Fruit fly (Drosophila melanogaster) whole organism, embryonic: ENCODE measurements around the gene Cyt-c-d.
A peak's percentile ranks its signal among the peaks of the same experiment; 100 is the strongest.

Experiments
- Bgb ChIP-seq: fragments of 200-800 bp; sonication (Bioruptor generic); IDR thresholded peaks from 2 replicates; pipeline ENCODE4 v1.3.6; 2022; ENCODE audit warnings: missing biosample characterization, missing genetic modification characterization; ENCODE audit not compliant: partially characterized antibody
- Blimp-1 ChIP-seq: fragments of 200-800 bp; sonication (Bioruptor generic); optimal IDR thresholded peaks from 3 replicates; lab custom pipeline; 2018; ENCODE audit warnings: missing biosample characterization, missing genetic modification characterization, mild to moderate bottlenecking, moderate library complexity, missing genetic modification reagents
- CG10462 ChIP-seq: fragments of 200-800 bp; sonication (Bioruptor generic); optimal IDR thresholded peaks from 2 replicates; lab custom pipeline; 2016; ENCODE audit warnings: missing biosample characterization, missing genetic modification characterization
- CG10543 ChIP-seq: fragments of 200-800 bp; sonication (Bioruptor generic); optimal IDR thresholded peaks from 3 replicates; lab custom pipeline; 2017; ENCODE audit warnings: missing biosample characterization, mild to moderate bottlenecking, missing genetic modification characterization, moderate library complexity
- CG12219 ChIP-seq: fragments of 200-800 bp; sonication (Bioruptor generic); optimal IDR thresholded peaks from 3 replicates; lab custom pipeline; 2018; ENCODE audit warnings: missing biosample characterization, mild to moderate bottlenecking, missing genetic modification characterization
- CG12769 ChIP-seq: fragments of 200-800 bp; sonication (Bioruptor generic); optimal IDR thresholded peaks from 2 replicates; lab custom pipeline; 2019; ENCODE audit warnings: missing biosample characterization, mild to moderate bottlenecking, missing genetic modification characterization, moderate library complexity
- CG16779 ChIP-seq: fragments of 200-800 bp; sonication (Bioruptor generic); IDR thresholded peaks from 2 replicates; pipeline ENCODE4 v1.3.6; 2022; ENCODE audit warnings: missing biosample characterization, missing genetic modification characterization
- CG17361 ChIP-seq: fragments of 200-800 bp; sonication (Bioruptor generic); IDR thresholded peaks from 3 replicates; pipeline ENCODE4 v1.3.6; 2022; ENCODE audit warnings: missing biosample characterization, missing genetic modification characterization
- CG18619 ChIP-seq: fragments of 200-800 bp; sonication (Bioruptor generic); optimal IDR thresholded peaks from 3 replicates; lab custom pipeline; 2017; ENCODE audit warnings: missing biosample characterization, mild to moderate bottlenecking, missing genetic modification characterization
- CG18764 ChIP-seq: fragments of 200-800 bp; sonication (Bioruptor generic); optimal IDR thresholded peaks from 3 replicates; lab custom pipeline; 2016; ENCODE audit warnings: missing biosample characterization, missing genetic modification characterization
- CG2199 ChIP-seq: fragments of 200-800 bp; sonication (Bioruptor generic); IDR thresholded peaks from 3 replicates; pipeline ENCODE4 v1.3.6; 2022; ENCODE audit warnings: missing biosample characterization, missing genetic modification characterization
- CG32767 ChIP-seq: fragments of 200-800 bp; sonication (Bioruptor generic); IDR thresholded peaks from 2 replicates; pipeline ENCODE4 v1.3.6; 2022; ENCODE audit warnings: missing biosample characterization, missing genetic modification characterization
- CG7271 ChIP-seq: fragments of 200-800 bp; sonication (Bioruptor generic); optimal IDR thresholded peaks from 2 replicates; lab custom pipeline; 2018; ENCODE audit warnings: missing biosample characterization, mild to moderate bottlenecking, missing genetic modification characterization, moderate library complexity
- CG7987 ChIP-seq: fragments of 200-800 bp; sonication (Bioruptor generic); optimal IDR thresholded peaks from 2 replicates; lab custom pipeline; 2018; ENCODE audit warnings: missing biosample characterization, mild to moderate bottlenecking, missing genetic modification characterization, moderate library complexity
- Camta ChIP-seq: fragments of 200-800 bp; sonication (Bioruptor generic); optimal IDR thresholded peaks from 2 replicates; lab custom pipeline; 2016; ENCODE audit warnings: missing biosample characterization, missing genetic modification characterization
- D ChIP-seq, 2 experiments: fragments of 200-800 bp in 1 of 2; fragments of >200 bp in 1 of 2; sonication (Bioruptor generic) in 1 of 2; optimal IDR thresholded peaks; 2 replicates in 1 of 2; 3 replicates in 1 of 2; lab custom pipeline; 2017; ENCODE audit warnings: mild to moderate bottlenecking in 1 of 2, missing biosample characterization in 1 of 2, missing genetic modification characterization in 1 of 2, missing genetic modification reagents in 1 of 2
- Drgx ChIP-seq: fragments of 200-800 bp; sonication (Bioruptor generic); IDR thresholded peaks from 2 replicates; pipeline ENCODE4 v1.3.6; 2022; ENCODE audit warnings: missing biosample characterization, missing genetic modification characterization
- HLH3B ChIP-seq: fragments of 200-800 bp; sonication (Bioruptor generic); IDR thresholded peaks from 2 replicates; pipeline ENCODE4 v1.3.6; 2022; ENCODE audit warnings: missing biosample characterization, missing genetic modification characterization
- Med ChIP-seq: fragments of 200-800 bp; sonication (Bioruptor generic); peaks from one replicate; lab custom pipeline; 2016; ENCODE audit warnings: missing biosample characterization, missing genetic modification characterization, mild to moderate bottlenecking, inconsistent platforms, moderate library complexity
- Pdp1 ChIP-seq, 2 experiments: fragments of 200-800 bp; sonication (Bioruptor generic); optimal IDR thresholded peaks; 3 replicates each; lab custom pipeline; 2016; ENCODE audit warnings: missing biosample characterization in 2 of 2, missing genetic modification characterization in 2 of 2, mild to moderate bottlenecking in 1 of 2, moderate library complexity in 1 of 2
- Usf ChIP-seq: fragments of 200-800 bp; sonication (Bioruptor generic); optimal IDR thresholded peaks from 2 replicates; lab custom pipeline; 2017; ENCODE audit warnings: missing genotype, missing biosample characterization, missing genetic modification characterization
- Xrp1 ChIP-seq: fragments of 200-800 bp; sonication (Bioruptor generic); IDR thresholded peaks from 2 replicates; pipeline ENCODE4 v1.3.6; 2022; ENCODE audit warnings: missing biosample characterization, missing genetic modification characterization
- al ChIP-seq: fragments of 200-800 bp; sonication (Bioruptor generic); IDR thresholded peaks from 2 replicates; pipeline ENCODE4 v1.3.6; 2022; ENCODE audit warnings: missing biosample characterization, missing genetic modification characterization
- bbx ChIP-seq: fragments of 200-800 bp; sonication (Bioruptor generic); IDR thresholded peaks from 2 replicates; pipeline ENCODE4 v1.3.6; 2022; ENCODE audit warnings: missing biosample characterization, missing genetic modification characterization; ENCODE audit not compliant: partially characterized antibody
- cg ChIP-seq: fragments of 200-800 bp; sonication (Bioruptor generic); optimal IDR thresholded peaks from 3 replicates; lab custom pipeline; 2019; ENCODE audit warnings: missing biosample characterization, mild to moderate bottlenecking, missing genetic modification characterization, moderate library complexity
- chinmo ChIP-seq: fragments of 200-800 bp; sonication (Bioruptor generic); IDR thresholded peaks from 4 replicates; pipeline ENCODE4 v1.3.6; 2022; ENCODE audit warnings: missing biosample characterization, missing genetic modification characterization; ENCODE audit not compliant: partially characterized antibody
- chm ChIP-seq: fragments of 200-800 bp; sonication (Bioruptor generic); IDR thresholded peaks from 2 replicates; pipeline ENCODE4 v1.3.6; 2022; ENCODE audit warnings: missing biosample characterization, missing genetic modification characterization
- cwo ChIP-seq: fragments of 200-800 bp; sonication (Bioruptor generic); optimal IDR thresholded peaks from 3 replicates; lab custom pipeline; 2017; ENCODE audit warnings: missing biosample characterization, missing genetic modification characterization, mild to moderate bottlenecking, moderate library complexity, missing genetic modification reagents
- dati ChIP-seq: fragments of 200-800 bp; sonication (Bioruptor generic); IDR thresholded peaks from 2 replicates; pipeline ENCODE4 v1.3.6; 2022; ENCODE audit warnings: missing biosample characterization, missing genetic modification characterization
- dmrt99B ChIP-seq: fragments of 200-800 bp; sonication (Bioruptor generic); optimal IDR thresholded peaks from 2 replicates; lab custom pipeline; 2018; ENCODE audit warnings: missing biosample characterization, mild to moderate bottlenecking, missing genetic modification characterization, moderate library complexity
- gem ChIP-seq: fragments of 200-800 bp; sonication (Bioruptor generic); optimal IDR thresholded peaks from 2 replicates; lab custom pipeline; 2019; ENCODE audit warnings: missing biosample characterization, mild to moderate bottlenecking, missing genetic modification characterization, moderate library complexity
- grau ChIP-seq: fragments of 200-800 bp; optimal IDR thresholded peaks from 3 replicates; lab custom pipeline; 2019; ENCODE audit warnings: missing biosample characterization, mild to moderate bottlenecking, missing genetic modification characterization, moderate library complexity
- gsb-n ChIP-seq: fragments of 200-800 bp; sonication (Bioruptor generic); optimal IDR thresholded peaks from 3 replicates; lab custom pipeline; 2018; ENCODE audit warnings: missing biosample characterization, mild to moderate bottlenecking, missing genetic modification characterization
- hb ChIP-seq: fragments of 200-800 bp; sonication (Bioruptor generic); IDR thresholded peaks from 3 replicates; pipeline ENCODE4 v1.3.6; 2022; ENCODE audit warnings: missing biosample characterization, missing genetic modification characterization; ENCODE audit not compliant: partially characterized antibody
- jigr1 ChIP-seq: fragments of 200-800 bp; sonication (Bioruptor generic); IDR thresholded peaks from 3 replicates; pipeline ENCODE4 v1.3.6; 2022; ENCODE audit warnings: missing biosample characterization, missing genetic modification characterization
- lbe ChIP-seq: fragments of 200-800 bp; sonication (Bioruptor generic); optimal IDR thresholded peaks from 2 replicates; lab custom pipeline; 2016; ENCODE audit warnings: missing biosample characterization, mild to moderate bottlenecking, missing genetic modification characterization
- lilli ChIP-seq: fragments of 200-800 bp; sonication (Bioruptor generic); optimal IDR thresholded peaks from 3 replicates; lab custom pipeline; 2016; ENCODE audit warnings: missing biosample characterization, missing genetic modification characterization
- lmd ChIP-seq: fragments of 200-800 bp; sonication (Bioruptor generic); IDR thresholded peaks from 2 replicates; pipeline ENCODE4 v1.3.6; 2022; ENCODE audit warnings: missing biosample characterization, missing genetic modification characterization
- pho ChIP-seq: fragments of 200-800 bp; sonication (Bioruptor generic); optimal IDR thresholded peaks from 2 replicates; lab custom pipeline; 2016; ENCODE audit warnings: missing biosample characterization, missing genetic modification characterization
- phol ChIP-seq: fragments of 200-800 bp; sonication (Bioruptor generic); optimal IDR thresholded peaks from 3 replicates; lab custom pipeline; 2018; ENCODE audit warnings: missing biosample characterization, mild to moderate bottlenecking, missing genetic modification characterization, moderate library complexity
- pnt ChIP-seq: fragments of 200-800 bp; sonication (Bioruptor generic); optimal IDR thresholded peaks from 3 replicates; lab custom pipeline; 2016; ENCODE audit warnings: missing biosample characterization, missing genetic modification characterization
- sd ChIP-seq: fragments of 200-800 bp; sonication (Bioruptor generic); optimal IDR thresholded peaks from 3 replicates; lab custom pipeline; 2018; ENCODE audit warnings: missing biosample characterization, mild to moderate bottlenecking, missing genetic modification characterization, moderate library complexity
- sens ChIP-seq: fragments of 200-800 bp; sonication (Bioruptor generic); peaks from one replicate; lab custom pipeline; 2016; ENCODE audit warnings: missing biosample characterization, missing genetic modification characterization
- seq ChIP-seq: fragments of 200-800 bp; sonication (Bioruptor generic); IDR thresholded peaks from 2 replicates; pipeline ENCODE4 v1.3.6; 2022; ENCODE audit warnings: missing biosample characterization, missing genetic modification characterization
- tll ChIP-seq, 2 experiments: fragments of 200-800 bp in 1 of 2; fragments of >200 bp in 1 of 2; sonication (Bioruptor generic) in 1 of 2; optimal IDR thresholded peaks; 2 replicates each; lab custom pipeline; 2017 to 2019; ENCODE audit warnings: missing biosample characterization in 2 of 2, missing genetic modification characterization in 2 of 2, mild to moderate bottlenecking in 1 of 2, moderate library complexity in 1 of 2
- toy ChIP-seq: fragments of 200-800 bp; sonication (Bioruptor generic); IDR thresholded peaks from 2 replicates; pipeline ENCODE4 v1.3.6; 2022; ENCODE audit warnings: missing biosample characterization, missing genetic modification characterization

Gene Cyt-c-d

DNA sequence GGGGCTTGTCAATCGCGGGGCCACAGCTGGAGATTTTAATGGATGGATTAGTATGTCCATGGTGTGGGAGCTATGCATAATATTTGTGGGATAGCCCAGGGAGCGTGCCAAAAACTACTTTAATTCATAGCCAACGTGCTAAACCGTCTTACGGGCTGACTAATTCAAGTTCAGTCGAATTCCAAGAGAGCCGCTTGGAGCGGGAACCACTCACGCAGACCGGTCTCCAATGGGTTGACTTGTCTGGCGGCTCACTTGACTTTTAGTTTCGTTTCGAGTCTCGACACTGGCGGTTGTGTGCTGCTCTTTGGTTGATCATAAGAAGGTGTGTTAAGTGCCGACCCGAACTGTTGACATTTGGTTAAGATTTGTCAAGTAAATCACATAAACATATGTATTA, 38.4 kb downstream of the Cyt-c-d start, which contains the start of gene yellow-b (continued):
- TF ChIP-seq phol (tag; lab: Kevin White, UChicago): no peak
- no peak for TF ChIP-seq pnt
- peak; percentile 69; the same call in 1 of the 4 replicates for TF ChIP-seq chinmo (GFP tag; lab: Robert Waterston, UW)

dm6 chr2L:16760504-16761417, 45.1 kb downstream of the Cyt-c-d start, which contains the start of gene ppk17:
ppk17 (minus strand) TSS chr2L:16760554.
- TF ChIP-seq cg (GFP tag; lab: Kevin White, UChicago) (peak; percentile 45), CG2199 (GFP tag; lab: Robert Waterston, UW) (no peak), CG16779 (no peak), CG7271 (tag; lab: Kevin White, UChicago) (no peak), Xrp1 (no peak), gem (tag; lab: Kevin White, UChicago) (peak; percentile 22), CG18764 (no peak), Camta (GFP tag; lab: Kevin White, UChicago) (no peak), chm (no peak), sens (peak; percentile 15), CG32767 (0 out of 2 replicates have a peak, but pooled peaks have one; percentile 17), CG7987 (GFP tag; lab: Kevin White, UChicago) (no peak), Usf (GFP tag; lab: Kevin White, UChicago) (no peak), gsb-n (tag; lab: Kevin White, UChicago) (no peak), CG18619 (no peak), seq (GFP tag; lab: Robert Waterston, UW) (no peak), CG17361 (GFP tag; lab: Robert Waterston, UW) (0 out of 3 replicates have a peak, but pooled peaks have one; percentile 14), tll (GFP tag; optimal IDR thresholded peaks at IDR 0.05; lab: Kevin White, UChicago) (no peak), Drgx (GFP tag; lab: Robert Waterston, UW) (peak; percentile 35; the same call in 1 of the 2 replicates), Med (GFP tag; lab: Kevin White, UChicago) (peak; percentile 25), D (optimal IDR thresholded peaks at IDR 0.05; lab: Kevin White, UChicago) (no peak), D (GFP tag; optimal IDR thresholded peaks at IDR 0.05; lab: Kevin White, UChicago) (no peak), dati (no peak), bbx (GFP tag; lab: Robert Waterston, UW) (no peak), grau (peak; percentile 4), Blimp-1 (GFP tag; lab: Kevin White, UChicago) (no peak), CG12219 (GFP tag; lab: Kevin White, UChicago) (no peak), CG10543 (GFP tag; lab: Kevin White, UChicago) (peak; percentile 59), al (no peak), dmrt99B (tag; lab: Kevin White, UChicago) (no peak), toy (GFP tag; lab: Robert Waterston, UW) (no peak), lbe (no peak), lilli (GFP tag; lab: Kevin White, UChicago) (no peak), sd (tag; lab: Kevin White, UChicago) (peak; percentile 85), CG12769 (tag; lab: Kevin White, UChicago) (peak; percentile 68), CG10462 (GFP tag; lab: Kevin White, UChicago) (no peak), HLH3B (GFP tag; lab: Robert Waterston, UW) (no peak), hb (no peak), jigr1 (GFP tag; lab: Robert Waterston, UW) (no peak), lmd (GFP tag; lab: Robert Waterston, UW) (no peak), pho (GFP tag; lab: Kevin White, UChicago) (no peak), Bgb (GFP tag; lab: Robert Waterston, UW) (no peak), cwo (GFP tag; lab: Kevin White, UChicago) (no peak), Pdp1 (GFP tag; optimal IDR thresholded peaks at IDR 0.05; lab: Kevin White, UChicago) (peak in 1 of 2 experiments; percentile 6)
- TF ChIP-seq, all 482 proteins: peak for 12
